Worm (Caenorhabditis elegans): ENCODE measurements around the gene BE10.4.

Gene BE10.4

DNA sequence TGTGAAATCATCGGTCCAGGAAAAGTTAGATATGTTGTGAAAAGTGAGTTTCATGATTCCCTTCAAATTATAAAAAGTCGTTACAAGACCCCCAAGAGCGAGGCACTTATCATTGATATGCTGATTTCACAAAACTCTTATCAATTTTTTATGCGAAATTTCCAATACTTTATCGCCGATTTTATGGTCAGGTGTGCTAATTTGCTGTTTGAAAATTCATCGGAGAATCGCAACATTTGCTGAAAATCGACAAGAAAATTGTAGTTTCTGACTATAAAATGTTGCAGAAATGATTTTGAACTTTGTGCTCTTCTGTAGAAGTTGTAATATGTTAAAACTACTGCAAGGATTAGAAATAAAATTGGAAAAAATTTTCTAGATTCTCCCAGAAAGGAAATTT lies 18.4 kb downstream of the BE10.4 start:
- no peak for TF ChIP-seq madf-6 (GFP tag; IDR thresholded peaks at IDR 0.05)
- no peak for TF ChIP-seq ztf-26 (tag; optimal IDR thresholded peaks at IDR 0.05)
- no peak for TF ChIP-seq snpc-3.4 (tag; optimal IDR thresholded peaks at IDR 0.05)
- no peak for TF ChIP-seq K11D2.4 (GFP tag; IDR thresholded peaks at IDR 0.05)
- TF ChIP-seq ztf-28 (GFP tag; IDR thresholded peaks at IDR 0.05), result no peak
- no peak for TF ChIP-seq Y67H2A.10 (GFP tag; conservative IDR thresholded peaks at IDR 0.05)
- TF ChIP-seq lag-1 (GFP tag; IDR thresholded peaks at IDR 0.05), result no peak
- TF ChIP-seq sptf-2 (GFP tag; optimal IDR thresholded peaks at IDR 0.05), result no peak
- no peak for TF ChIP-seq zfh-2 (GFP tag; conservative IDR thresholded peaks at IDR 0.05)
- TF ChIP-seq snpc-4 (GFP tag; optimal IDR thresholded peaks at IDR 0.05), result no peak
- TF ChIP-seq snpc-4 (tag; optimal IDR thresholded peaks at IDR 0.05), result no peak
- TF ChIP-seq egrh-3 (GFP tag; IDR thresholded peaks at IDR 0.05), result no peak
- TF ChIP-seq cebp-1 (GFP tag; IDR thresholded peaks at IDR 0.05), result no peak
- TF ChIP-seq cebp-1 (tag; optimal IDR thresholded peaks at IDR 0.05), result no peak
- no peak for TF ChIP-seq D2030.7 (GFP tag; IDR thresholded peaks at IDR 0.05)
- TF ChIP-seq F52B5.7 (tag; optimal IDR thresholded peaks at IDR 0.05), result no peak
- TF ChIP-seq T26A5.8 (tag; optimal IDR thresholded peaks at IDR 0.05), result no peak
- TF ChIP-seq rcor-1 (GFP tag; IDR thresholded peaks at IDR 0.05), result no peak
- no peak for TF ChIP-seq lin-54 (GFP tag; optimal IDR thresholded peaks at IDR 0.05)
- TF ChIP-seq ZK185.1 (tag; optimal IDR thresholded peaks at IDR 0.05; ENCODE audit: poor library complexity, severe bottlenecking), result no peak
- no peak for TF ChIP-seq chd-7 (tag; optimal IDR thresholded peaks at IDR 0.05)

DNA sequence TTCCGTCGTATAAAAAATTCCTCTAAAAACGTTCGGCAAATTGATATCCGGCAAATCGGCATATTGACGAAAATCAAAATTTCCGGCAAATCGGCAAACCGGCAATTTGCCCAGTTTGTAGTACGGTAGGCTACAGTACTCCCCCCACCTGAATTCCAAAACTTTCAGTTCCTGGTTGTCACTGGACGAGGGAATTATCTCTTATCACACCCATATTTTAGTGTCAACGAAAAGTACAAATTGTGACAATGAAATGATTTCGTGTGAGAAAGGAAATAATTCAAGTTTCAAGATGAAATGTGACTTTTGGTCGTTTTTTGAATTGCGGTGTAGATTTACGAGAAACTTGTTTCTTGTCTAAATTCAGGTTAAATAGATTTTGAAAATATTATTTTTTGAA lies 19.8 kb downstream of the BE10.4 start:
- peak; percentile 43 for TF ChIP-seq nhr-80 (tag; optimal IDR thresholded peaks at IDR 0.05)
- TF ChIP-seq mel-28 (tag; optimal IDR thresholded peaks at IDR 0.05; ENCODE audit: borderline replicate concordance), result no peak

DNA sequence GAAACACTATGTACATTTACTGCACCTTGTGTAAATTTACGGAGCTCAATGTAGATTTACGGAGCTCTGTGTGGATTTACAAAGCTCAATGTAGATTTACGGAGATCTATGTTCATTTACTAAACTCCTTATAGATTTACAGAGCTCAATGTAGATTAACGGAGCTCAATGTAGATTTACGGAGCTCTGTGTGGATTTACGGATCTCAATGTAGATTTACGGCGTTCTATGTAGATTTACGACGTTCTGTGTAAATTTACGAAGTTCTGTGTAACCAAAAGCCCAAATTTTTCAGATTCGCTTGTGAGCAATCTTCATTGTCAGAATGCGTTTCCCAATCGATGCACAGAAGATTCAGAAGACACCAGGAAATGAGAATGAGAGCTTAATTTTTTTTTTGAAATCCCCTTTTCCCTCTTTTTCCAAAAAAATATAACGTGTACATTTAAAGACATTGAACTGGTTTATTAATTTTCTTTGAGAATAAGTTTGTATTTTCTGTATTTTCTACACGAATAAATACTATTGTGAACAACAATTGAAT lies 23.5 kb downstream of the BE10.4 start:
- 0 out of 2 replicates have a peak, but pooled peaks have one; percentile 7 for TF ChIP-seq nfyb-1 (GFP tag; IDR thresholded peaks at IDR 0.05)
- TF ChIP-seq madf-8 (GFP tag; conservative IDR thresholded peaks at IDR 0.05), result no peak
- TF ChIP-seq tbx-9 (tag; optimal IDR thresholded peaks at IDR 0.05; ENCODE audit: borderline replicate concordance), result no peak

DNA sequence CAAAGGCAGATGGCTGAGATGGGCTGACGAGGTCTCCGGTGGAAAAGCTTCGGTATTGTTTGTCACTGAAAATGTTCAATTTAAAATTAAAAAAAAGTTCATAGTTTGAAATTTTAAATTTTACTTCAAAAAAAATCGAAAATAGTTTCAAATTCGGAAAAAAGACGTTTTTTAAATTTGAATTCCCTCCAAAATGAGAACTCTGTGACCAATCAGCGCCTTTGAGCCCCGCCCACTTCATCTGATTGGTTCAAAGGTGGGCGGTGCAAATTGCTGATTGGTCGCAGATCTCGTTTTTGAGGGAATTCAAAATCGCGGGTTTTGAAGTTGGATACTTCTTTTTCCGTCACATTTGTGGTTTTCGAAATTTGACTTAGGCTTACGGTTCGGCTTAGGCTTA lies 25.0 kb downstream of the BE10.4 start:
- no peak for TF ChIP-seq F57C9.4 (tag; optimal IDR thresholded peaks at IDR 0.05)
- peak; percentile 83 for TF ChIP-seq nfyb-1 (GFP tag; IDR thresholded peaks at IDR 0.05)

DNA sequence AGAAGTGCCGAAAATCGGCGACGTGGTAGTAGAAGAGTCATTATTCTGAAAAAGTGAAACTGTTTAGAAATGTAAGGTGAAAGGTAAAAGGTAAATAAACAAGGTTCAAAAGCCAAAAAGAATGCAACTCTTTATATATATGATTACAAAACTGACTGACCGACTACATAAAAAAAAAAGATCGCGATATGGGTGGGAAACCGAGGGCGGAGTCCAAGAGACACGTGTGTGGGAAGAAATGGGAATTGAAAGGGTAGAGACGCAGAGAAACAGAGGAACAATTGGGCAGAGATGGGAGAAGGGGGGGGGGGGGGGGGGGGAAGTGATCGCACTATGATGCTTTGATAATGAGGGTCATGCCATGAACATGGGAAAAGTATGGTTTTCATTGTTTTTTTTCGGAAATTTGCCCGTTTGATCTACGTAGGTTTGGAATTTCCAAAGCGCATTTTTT lies 25.6 kb downstream of the BE10.4 start, which contains the start of gene Y37D8A.4:
Y37D8A.4 (minus strand) TSS at position 51 of the 454 bp plus-strand sequence.
- no peak for TF ChIP-seq snpc-1.1 (tag; optimal IDR thresholded peaks at IDR 0.05; ENCODE audit: insufficient read depth)
- peak; percentile 44 for TF ChIP-seq ztf-22 (GFP tag; optimal IDR thresholded peaks at IDR 0.05)
- TF ChIP-seq die-1 (tag; optimal IDR thresholded peaks at IDR 0.05), result no peak
- TF ChIP-seq F23B12.7 (tag; optimal IDR thresholded peaks at IDR 0.05; ENCODE audit: insufficient read depth), result no peak
- no peak for TF ChIP-seq Y56A3A.18 (GFP tag; IDR thresholded peaks at IDR 0.05)
- no peak for TF ChIP-seq ztf-28 (GFP tag; IDR thresholded peaks at IDR 0.05)
- no peak for TF ChIP-seq madf-3 (GFP tag; IDR thresholded peaks at IDR 0.05)
- TF ChIP-seq K12H6.12 (tag; optimal IDR thresholded peaks at IDR 0.05), result no peak
- peak; percentile 59 for TF ChIP-seq attf-5 (GFP tag; optimal IDR thresholded peaks at IDR 0.05)
- peak; percentile 48 for TF ChIP-seq tbp1 (GFP tag; optimal IDR thresholded peaks at IDR 0.05)
- TF ChIP-seq somi-1 (GFP tag; optimal IDR thresholded peaks at IDR 0.05), result peak; percentile 67
- no peak for TF ChIP-seq ztf-3 (GFP tag; optimal IDR thresholded peaks at IDR 0.05)
- peak; percentile 23 for TF ChIP-seq lin-54 (GFP tag; optimal IDR thresholded peaks at IDR 0.05)
- TF ChIP-seq C06A6.2 (GFP tag; conservative IDR thresholded peaks at IDR 0.05), result no peak
- no peak for TF ChIP-seq bed-1 (GFP tag; IDR thresholded peaks at IDR 0.05)
- TF ChIP-seq zfh-2 (GFP tag; conservative IDR thresholded peaks at IDR 0.05), result peak; percentile 82
- TF ChIP-seq zim-3 (tag; optimal IDR thresholded peaks at IDR 0.05), result no peak
- TF ChIP-seq tlf-1 (GFP tag; optimal IDR thresholded peaks at IDR 0.05), result no peak
- peak; percentile 76 for TF ChIP-seq ztf-26 (tag; optimal IDR thresholded peaks at IDR 0.05)
- TF ChIP-seq F57C9.4 (tag; optimal IDR thresholded peaks at IDR 0.05), result no peak
- peak; percentile 57 for TF ChIP-seq nhr-80 (tag; optimal IDR thresholded peaks at IDR 0.05)
- peak; percentile 34 for TF ChIP-seq chd-7 (tag; optimal IDR thresholded peaks at IDR 0.05)
